Worm (Caenorhabditis elegans) whole organism, L4 larva: ENCODE results near the gene srx-59.

Experiments
- D1046.2 ChIP-seq: fragments of 200-800 bp; sonication (Bioruptor generic); IDR thresholded peaks from 2 replicates; pipeline ENCODE4 v1.3.6; 2022; ENCODE audit warnings: missing genetic modification characterization, missing compliant biosample characterization
- F10B5.3 ChIP-seq: sonication (generic microtip); optimal IDR thresholded peaks from 2 replicates; lab custom pipeline; 2016; ENCODE audit warnings: mild to moderate bottlenecking, missing genetic modification characterization, missing compliant biosample characterization
- F37D6.2 ChIP-seq: sonication (generic microtip); optimal IDR thresholded peaks from 2 replicates; lab custom pipeline; 2016; ENCODE audit warnings: mild to moderate bottlenecking, missing genetic modification characterization, missing compliant biosample characterization
- T20F7.1 ChIP-seq: fragments of 200-800 bp; sonication (Bioruptor generic); optimal IDR thresholded peaks from 2 replicates; lab custom pipeline; 2018; ENCODE audit warnings: mild to moderate bottlenecking, missing genetic modification characterization, missing compliant biosample characterization
- Y48G9A.11 ChIP-seq: fragments of 200-800 bp; sonication (Bioruptor generic); IDR thresholded peaks from 2 replicates; pipeline ENCODE4 v1.3.6; 2022; ENCODE audit warnings: missing genetic modification reagents, missing genetic modification characterization, missing compliant biosample characterization
- ZK546.5 ChIP-seq, 2 experiments: sonication (generic microtip); optimal IDR thresholded peaks; 2 replicates each; lab custom pipeline; 2017; ENCODE audit warnings: missing biosample characterization in 2 of 2, missing genetic modification characterization in 2 of 2
- aha-1 ChIP-seq: fragments of 150-350 bp; peaks from one replicate; lab custom pipeline; 2014; ENCODE audit warnings: missing biosample characterization, missing genetic modification characterization
- aly-2 ChIP-seq: sonication (generic microtip); optimal IDR thresholded peaks from 2 replicates; lab custom pipeline; 2018; ENCODE audit warnings: missing biosample characterization, missing genetic modification characterization
- arid-1 ChIP-seq: fragments of 200-800 bp; sonication (Bioruptor generic); conservative IDR thresholded peaks from 2 replicates; pipeline ENCODE4 v1.3.6; 2022; ENCODE audit warnings: missing genetic modification reagents, missing genetic modification characterization, missing compliant biosample characterization
- ceh-20 ChIP-seq: fragments of 200-800 bp; sonication (Bioruptor generic); IDR thresholded peaks from 2 replicates; pipeline ENCODE4 v1.3.6; 2022; ENCODE audit warnings: missing genetic modification reagents, missing genetic modification characterization, missing compliant biosample characterization
- ceh-32 ChIP-seq: sonication (generic microtip); optimal IDR thresholded peaks from 2 replicates; lab custom pipeline; 2016; ENCODE audit warnings: mild to moderate bottlenecking, missing genetic modification characterization, missing compliant biosample characterization; ENCODE audit not compliant: poor library complexity
- ceh-62 ChIP-seq: sonication (generic microtip); optimal IDR thresholded peaks from 2 replicates; lab custom pipeline; 2017; ENCODE audit warnings: missing biosample characterization, missing genetic modification characterization
- ceh-82 ChIP-seq: sonication (generic microtip); optimal IDR thresholded peaks from 2 replicates; lab custom pipeline; 2017; ENCODE audit warnings: missing biosample characterization, missing genetic modification characterization
- cey-2 ChIP-seq: sonication (generic microtip); optimal IDR thresholded peaks from 3 replicates; lab custom pipeline; 2017; ENCODE audit warnings: missing genetic modification characterization, mild to moderate bottlenecking, missing compliant biosample characterization, antibody characterized with exemption, borderline replicate concordance; ENCODE audit not compliant: insufficient read depth
- daf-16 ChIP-seq, 3 experiments: sonication (generic microtip); optimal IDR thresholded peaks; 2 replicates each; lab custom pipeline; 2016 to 2017; ENCODE audit warnings: missing genetic modification characterization in 3 of 3, missing genetic modification reagents in 3 of 3, mild to moderate bottlenecking in 2 of 3, missing compliant biosample characterization in 2 of 3, missing biosample characterization in 1 of 3, moderate library complexity in 1 of 3
- dmd-6 ChIP-seq: fragments of 200-800 bp; sonication (Bioruptor generic); IDR thresholded peaks from 2 replicates; pipeline ENCODE4 v1.3.6; 2022; ENCODE audit warnings: missing genetic modification reagents, missing genetic modification characterization, missing compliant biosample characterization
- dmd-8 ChIP-seq: fragments of 200-800 bp; sonication (Bioruptor generic); IDR thresholded peaks from 2 replicates; pipeline ENCODE4 v1.3.6; 2022; ENCODE audit warnings: missing genetic modification characterization, missing compliant biosample characterization
- duxl-1 ChIP-seq: sonication (generic microtip); optimal IDR thresholded peaks from 2 replicates; lab custom pipeline; 2016; ENCODE audit warnings: mild to moderate bottlenecking, missing genetic modification characterization, moderate library complexity, missing compliant biosample characterization; ENCODE audit not compliant: poor library complexity
- egl-27 ChIP-seq: sonication (generic microtip); optimal IDR thresholded peaks from 3 replicates; lab custom pipeline; 2017; ENCODE audit warnings: missing biosample characterization, missing genetic modification reagents, missing genetic modification characterization
- gei-8 ChIP-seq: fragments of 200-800 bp; sonication (Bioruptor generic); optimal IDR thresholded peaks from 2 replicates; lab custom pipeline; 2018; ENCODE audit warnings: mild to moderate bottlenecking, missing genetic modification characterization, missing compliant biosample characterization
- hif-1 ChIP-seq, 2 experiments: sonication (generic microtip); optimal IDR thresholded peaks; 2 replicates each; lab custom pipeline; 2016 to 2017; ENCODE audit warnings: missing compliant biosample characterization in 2 of 2, missing genetic modification characterization in 2 of 2, missing genetic modification reagents in 2 of 2, missing genotype in 2 of 2, mild to moderate bottlenecking in 1 of 2
- hlh-11 ChIP-seq: fragments of 200-800 bp; sonication (Bioruptor generic); optimal IDR thresholded peaks from 2 replicates; lab custom pipeline; 2018; ENCODE audit warnings: mild to moderate bottlenecking, missing genetic modification characterization, missing compliant biosample characterization
- lin-29 ChIP-seq: fragments of 200-800 bp; sonication (Bioruptor generic); IDR thresholded peaks from 2 replicates; pipeline ENCODE4 v1.3.6; 2022; ENCODE audit warnings: missing genetic modification reagents, missing genetic modification characterization, missing compliant biosample characterization
- mdl-1 ChIP-seq, 2 experiments: fragments of 150-350 bp in 1 of 2; sonication (generic microtip) in 1 of 2; optimal IDR thresholded peaks; 2 replicates each; lab custom pipeline; 2014 to 2017; ENCODE audit warnings: missing biosample characterization in 2 of 2, missing genetic modification characterization in 2 of 2
- mxl-2 ChIP-seq: fragments of 200-800 bp; sonication (Bioruptor generic); conservative IDR thresholded peaks from 2 replicates; pipeline ENCODE4 v1.3.6; 2022; ENCODE audit warnings: missing genetic modification reagents, missing genetic modification characterization, missing compliant biosample characterization
- nhr-237 ChIP-seq: sonication (generic microtip); optimal IDR thresholded peaks from 2 replicates; lab custom pipeline; 2017; ENCODE audit warnings: missing biosample characterization, missing genetic modification characterization
- nhr-41 ChIP-seq: fragments of 200-800 bp; sonication (Bioruptor generic); IDR thresholded peaks from 2 replicates; pipeline ENCODE4 v1.3.6; 2022; ENCODE audit warnings: missing genetic modification reagents, missing genetic modification characterization, missing compliant biosample characterization
- nhr-48 ChIP-seq: sonication (generic microtip); optimal IDR thresholded peaks from 2 replicates; lab custom pipeline; 2016; ENCODE audit warnings: mild to moderate bottlenecking, missing genetic modification characterization, missing compliant biosample characterization
- nhr-77 ChIP-seq: fragments of 150-350 bp; optimal IDR thresholded peaks from 2 replicates; lab custom pipeline; 2014; ENCODE audit warnings: missing biosample characterization, missing genetic modification characterization
- set-16 ChIP-seq: fragments of 200-800 bp; sonication (Bioruptor generic); IDR thresholded peaks from 2 replicates; pipeline ENCODE4 v1.3.6; 2022; ENCODE audit warnings: missing genetic modification reagents, missing genetic modification characterization, missing compliant biosample characterization
- spr-3 ChIP-seq: fragments of 200-800 bp; sonication (Bioruptor generic); optimal IDR thresholded peaks from 2 replicates; lab custom pipeline; 2018; ENCODE audit warnings: mild to moderate bottlenecking, missing genetic modification characterization, missing compliant biosample characterization
- unc-130 ChIP-seq: sonication (generic microtip); optimal IDR thresholded peaks from 2 replicates; lab custom pipeline; 2016; ENCODE audit warnings: missing genetic modification reagents, missing genetic modification characterization, missing compliant biosample characterization
- unc-39 ChIP-seq: sonication (generic microtip); optimal IDR thresholded peaks from 2 replicates; lab custom pipeline; 2017; ENCODE audit warnings: missing biosample characterization, missing genetic modification characterization
- unc-62 ChIP-seq, 3 experiments: fragments of 150-350 bp in 1 of 3; sonication (generic microtip); optimal IDR thresholded peaks in 2 of 3; peaks in 1 of 3; 1 replicate in 1 of 3; 2 replicates in 2 of 3; lab custom pipeline; 2014 to 2017; ENCODE audit warnings: missing biosample characterization in 3 of 3, missing genetic modification characterization in 3 of 3, missing genetic modification reagents in 3 of 3, missing genotype in 1 of 3
- zag-1 ChIP-seq: fragments of 150-350 bp; optimal IDR thresholded peaks from 2 replicates; lab custom pipeline; 2014; ENCODE audit warnings: missing biosample characterization, missing genetic modification characterization
- zfp-3 ChIP-seq: fragments of 200-800 bp; sonication (Bioruptor generic); conservative IDR thresholded peaks from 2 replicates; pipeline ENCODE4 v1.3.6; 2022; ENCODE audit warnings: missing genetic modification reagents, missing genetic modification characterization, missing compliant biosample characterization
- ztf-11 ChIP-seq: fragments of 150-350 bp; optimal IDR thresholded peaks from 2 replicates; lab custom pipeline; 2014; ENCODE audit warnings: missing biosample characterization, missing genetic modification characterization
- ztf-7 ChIP-seq: fragments of 150-350 bp; optimal IDR thresholded peaks from 2 replicates; lab custom pipeline; 2014; ENCODE audit warnings: missing biosample characterization, missing genetic modification characterization

Gene srx-59

ce11 chrV:6982813-6983212 lies 11.1 kb downstream of the srx-59 start, which contains the start of gene nhr-161:
Gene nhr-161 (minus strand): TSS chrV:6982913.
- TF ChIP-seq unc-130 (GFP tag; lab: Kevin White, UChicago) (no peak), ZK546.5 (tag; optimal IDR thresholded peaks at IDR 0.05; lab: Kevin White, UChicago) (no peak), nhr-41 (GFP tag; lab: Robert Waterston, UW) (no peak), F10B5.3 (tag; lab: Kevin White, UChicago) (no peak), aha-1 (no peak), mxl-2 (no peak), nhr-77 (tag; lab: Kevin White, UChicago) (no peak), ceh-62 (tag; lab: Kevin White, UChicago) (no peak), dmd-6 (GFP tag; lab: Robert Waterston, UW) (no peak), hif-1 (tag; optimal IDR thresholded peaks at IDR 0.05; lab: Kevin White, UChicago) (no peak), unc-39 (no peak), dmd-8 (GFP tag; lab: Robert Waterston, UW) (no peak), Y48G9A.11 (GFP tag; lab: Robert Waterston, UW) (no peak), nhr-237 (tag; lab: Kevin White, UChicago) (no peak)

- TF ChIP-seq zfp-3 (GFP tag; lab: Robert Waterston, UW), result no peak
- TF ChIP-seq nhr-41 (GFP tag; lab: Robert Waterston, UW), result no peak
- no peak for TF ChIP-seq egl-27 (tag; lab: Kevin White, UChicago)
- no peak for TF ChIP-seq mdl-1 (tag; optimal IDR thresholded peaks at IDR 0.05; lab: Kevin White, UChicago)
- TF ChIP-seq cey-2, result no peak
- TF ChIP-seq duxl-1 (tag; lab: Kevin White, UChicago), result no peak
- no peak for TF ChIP-seq nhr-48 (tag; lab: Kevin White, UChicago)
- no peak for TF ChIP-seq D1046.2
- TF ChIP-seq spr-3, result no peak
- TF ChIP-seq daf-16 (GFP tag; optimal IDR thresholded peaks at IDR 0.05; lab: Kevin White, UChicago), result no peak
- TF ChIP-seq daf-16 (tag; optimal IDR thresholded peaks at IDR 0.05; lab: Kevin White, UChicago), result no peak
- no peak for TF ChIP-seq ztf-7 (tag; lab: Kevin White, UChicago)
- no peak for TF ChIP-seq hlh-11 (tag; lab: Kevin White, UChicago)
- no peak for TF ChIP-seq F37D6.2 (tag; lab: Kevin White, UChicago)
- TF ChIP-seq ztf-11 (tag; lab: Kevin White, UChicago), result no peak
- no peak for TF ChIP-seq ceh-20 (GFP tag; lab: Robert Waterston, UW)
- no peak for TF ChIP-seq T20F7.1 (GFP tag; lab: Kevin White, UChicago)
- no peak for TF ChIP-seq hif-1 (tag; optimal IDR thresholded peaks at IDR 0.05; lab: Kevin White, UChicago)
- no peak for TF ChIP-seq aly-2
These were observed 14.3 kb downstream of the srx-59 start, which contains the start of gene nhr-163 for ce11 chrV:6985943-6986342. Gene nhr-163 (minus strand): TSS chrV:6986043.

ce11 chrV:6987673-6988072 lies 16.0 kb downstream of the srx-59 start, which contains the start of gene nhr-139:
Gene nhr-139 (minus strand): TSS chrV:6987773.
- TF ChIP-seq zag-1 (tag; lab: Kevin White, UChicago) (no peak), ceh-32 (tag; lab: Kevin White, UChicago) (no peak), arid-1 (no peak)

ce11 chrV:6989626-6990138 lies 18.0 kb downstream of the srx-59 start, which contains the start of gene nhr-140:
Gene nhr-140 (minus strand): TSS chrV:6989676.
- TF ChIP-seq set-16 (GFP tag; lab: Robert Waterston, UW) (no peak), F10B5.3 (tag; lab: Kevin White, UChicago) (no peak), arid-1 (no peak), lin-29 (GFP tag; lab: Robert Waterston, UW) (no peak), ceh-82 (tag; lab: Kevin White, UChicago) (no peak), T20F7.1 (GFP tag; lab: Kevin White, UChicago) (no peak), gei-8 (GFP tag; lab: Kevin White, UChicago) (no peak), nhr-237 (tag; lab: Kevin White, UChicago) (no peak), unc-62 (GFP tag; optimal IDR thresholded peaks at IDR 0.05 in 1 of 2; lab: Kevin White, UChicago) (peak in 1 of 2 experiments; percentile 83), unc-62 (tag; optimal IDR thresholded peaks at IDR 0.05; lab: Kevin White, UChicago) (no peak)
